Worm (Caenorhabditis elegans) whole organism, L2 larva: ENCODE measurements around the gene ZK666.1.

ENCODE experiments used
- blmp-1 ChIP-seq: sonication (generic microtip); optimal IDR thresholded peaks from 2 replicates; lab custom pipeline; 2017; ENCODE audit warnings: missing genetic modification characterization, mild to moderate bottlenecking, missing compliant biosample characterization, antibody characterized with exemption, moderate library complexity; ENCODE audit not compliant: insufficient read depth
- nhr-12 ChIP-seq: fragments of 150-350 bp; optimal IDR thresholded peaks from 2 replicates; lab custom pipeline; 2014; ENCODE audit warnings: missing biosample characterization, missing genetic modification characterization
- unc-55 ChIP-seq: fragments of 150-350 bp; sonication (generic microtip); optimal IDR thresholded peaks from 3 replicates; lab custom pipeline; 2014; ENCODE audit warnings: missing biosample characterization, missing genetic modification reagents, missing genetic modification characterization

DNA sequence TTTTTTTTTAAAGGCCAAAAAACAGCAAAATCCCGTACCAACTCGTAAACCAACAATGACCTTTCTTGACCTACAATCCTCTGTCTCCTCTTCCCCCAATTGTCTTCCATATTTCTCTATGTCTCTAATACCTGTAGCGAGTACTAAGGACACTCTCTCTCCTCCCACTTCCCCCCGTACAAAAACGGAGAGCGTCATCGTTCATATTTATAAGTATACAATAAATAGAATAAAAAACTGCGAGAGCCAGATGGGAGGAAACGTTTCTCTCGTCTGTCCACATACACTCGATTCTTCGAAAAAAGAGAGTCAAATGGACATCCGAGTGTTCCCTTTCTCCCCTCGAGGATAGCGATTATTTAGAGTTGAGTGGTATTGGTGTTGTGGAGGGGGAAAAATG, 33.6 kb upstream of the ZK666.1 start:
- TF ChIP-seq blmp-1 (no peak), unc-55 (GFP tag; lab: Kevin White, UChicago) (peak; percentile 13), nhr-12 (tag; lab: Kevin White, UChicago) (no peak)
